Fruit fly (Drosophila melanogaster) whole organism, embryonic: Measurements from ENCODE around the gene CG32259.

ENCODE experiments used
- Atf-2 ChIP-seq: fragments of 200-800 bp; sonication (Bioruptor generic); optimal IDR thresholded peaks from 2 replicates; lab custom pipeline; 2016; ENCODE audit warnings: missing biosample characterization, missing genetic modification characterization
- CG10267 ChIP-seq: fragments of 200-800 bp; sonication (Bioruptor generic); optimal IDR thresholded peaks from 2 replicates; lab custom pipeline; 2018; ENCODE audit warnings: missing biosample characterization, mild to moderate bottlenecking, missing genetic modification characterization, moderate library complexity
- CG10543 ChIP-seq: fragments of 200-800 bp; sonication (Bioruptor generic); optimal IDR thresholded peaks from 3 replicates; lab custom pipeline; 2017; ENCODE audit warnings: missing biosample characterization, mild to moderate bottlenecking, missing genetic modification characterization, moderate library complexity
- CG11723 ChIP-seq: fragments of 200-800 bp; sonication (Bioruptor generic); optimal IDR thresholded peaks from 2 replicates; lab custom pipeline; 2017; ENCODE audit warnings: missing biosample characterization, mild to moderate bottlenecking, missing genetic modification characterization
- CG14667 ChIP-seq: fragments of 200-800 bp; sonication (Bioruptor generic); IDR thresholded peaks from 2 replicates; pipeline ENCODE4 v1.3.6; 2022; ENCODE audit warnings: missing biosample characterization, missing genetic modification characterization
- CG15479 ChIP-seq: fragments of 200-800 bp; sonication (Bioruptor generic); optimal IDR thresholded peaks from 3 replicates; lab custom pipeline; 2019; ENCODE audit warnings: missing biosample characterization, mild to moderate bottlenecking, missing genetic modification characterization, moderate library complexity
- CG1602 ChIP-seq: fragments of 200-800 bp; sonication (Bioruptor generic); optimal IDR thresholded peaks from 3 replicates; lab custom pipeline; 2016; ENCODE audit warnings: missing biosample characterization, missing genetic modification characterization
- CG17568 ChIP-seq: fragments of 200-800 bp; sonication (Bioruptor generic); optimal IDR thresholded peaks from 2 replicates; lab custom pipeline; 2018; ENCODE audit warnings: missing biosample characterization, mild to moderate bottlenecking, missing genetic modification characterization, moderate library complexity
- CG17802 ChIP-seq: fragments of 200-800 bp; sonication (Bioruptor generic); optimal IDR thresholded peaks from 2 replicates; lab custom pipeline; 2018; ENCODE audit warnings: missing biosample characterization, mild to moderate bottlenecking, missing genetic modification characterization, moderate library complexity
- CG17912 ChIP-seq: fragments of 200-800 bp; sonication (Bioruptor generic); optimal IDR thresholded peaks from 2 replicates; lab custom pipeline; 2018; ENCODE audit warnings: missing biosample characterization, mild to moderate bottlenecking, missing genetic modification characterization
- CG2199 ChIP-seq: fragments of 200-800 bp; sonication (Bioruptor generic); IDR thresholded peaks from 3 replicates; pipeline ENCODE4 v1.3.6; 2022; ENCODE audit warnings: missing biosample characterization, missing genetic modification characterization
- CG2712 ChIP-seq: fragments of 200-800 bp; optimal IDR thresholded peaks from 3 replicates; lab custom pipeline; 2019; ENCODE audit warnings: missing biosample characterization, mild to moderate bottlenecking, missing genetic modification characterization, moderate library complexity
- CG2875 ChIP-seq: fragments of 200-800 bp; sonication (Bioruptor generic); optimal IDR thresholded peaks from 2 replicates; lab custom pipeline; 2017; ENCODE audit warnings: missing biosample characterization, mild to moderate bottlenecking, missing genetic modification characterization, missing genetic modification reagents
- CG30020 ChIP-seq: fragments of 200-800 bp; optimal IDR thresholded peaks from 2 replicates; lab custom pipeline; 2019; ENCODE audit warnings: missing biosample characterization, mild to moderate bottlenecking, missing genetic modification characterization, moderate library complexity
- CG33557 ChIP-seq: fragments of 200-800 bp; sonication (Bioruptor generic); optimal IDR thresholded peaks from 2 replicates; lab custom pipeline; 2019; ENCODE audit warnings: missing biosample characterization, mild to moderate bottlenecking, missing genetic modification characterization, moderate library complexity
- CG4282 ChIP-seq: fragments of 200-800 bp; sonication (Bioruptor generic); optimal IDR thresholded peaks from 2 replicates; lab custom pipeline; 2016; ENCODE audit warnings: missing biosample characterization, missing genetic modification characterization
- CG7372 ChIP-seq: fragments of 200-800 bp; sonication (Bioruptor generic); IDR thresholded peaks from 2 replicates; pipeline ENCODE4 v1.3.6; 2022; ENCODE audit warnings: missing biosample characterization, missing genetic modification characterization
- CG9727 ChIP-seq: fragments of 200-800 bp; sonication (Bioruptor generic); optimal IDR thresholded peaks from 3 replicates; lab custom pipeline; 2017; ENCODE audit warnings: missing biosample characterization, mild to moderate bottlenecking, missing genetic modification characterization
- CG9876 ChIP-seq: fragments of 200-800 bp; sonication (Bioruptor generic); optimal IDR thresholded peaks from 2 replicates; lab custom pipeline; 2016; ENCODE audit warnings: missing biosample characterization, missing genetic modification characterization
- Camta ChIP-seq: fragments of 200-800 bp; sonication (Bioruptor generic); optimal IDR thresholded peaks from 2 replicates; lab custom pipeline; 2016; ENCODE audit warnings: missing biosample characterization, missing genetic modification characterization
- CrebB ChIP-seq: fragments of 200-800 bp; sonication (Bioruptor generic); optimal IDR thresholded peaks from 3 replicates; lab custom pipeline; 2018; ENCODE audit warnings: missing biosample characterization, mild to moderate bottlenecking, missing genetic modification characterization
- Dp ChIP-seq: fragments of 200-800 bp; sonication (Bioruptor generic); optimal IDR thresholded peaks from 2 replicates; lab custom pipeline; 2018; ENCODE audit warnings: missing biosample characterization, mild to moderate bottlenecking, missing genetic modification characterization, moderate library complexity
- Ets65A ChIP-seq: fragments of 200-800 bp; sonication (Bioruptor generic); peaks from one replicate; lab custom pipeline; 2016; ENCODE audit warnings: missing biosample characterization, missing genetic modification characterization
- GATAe ChIP-seq: fragments of 200-800 bp; sonication (Bioruptor generic); conservative IDR thresholded peaks from 2 replicates; pipeline ENCODE4 v1.3.6; 2022; ENCODE audit warnings: missing biosample characterization, missing genetic modification characterization
- HmgZ ChIP-seq: fragments of 200-800 bp; sonication (Bioruptor generic); optimal IDR thresholded peaks from 2 replicates; lab custom pipeline; 2018; ENCODE audit warnings: missing biosample characterization, mild to moderate bottlenecking, missing genetic modification characterization
- Hsf ChIP-seq: fragments of 200-800 bp; sonication (Bioruptor generic); optimal IDR thresholded peaks from 3 replicates; lab custom pipeline; 2016; ENCODE audit warnings: missing biosample characterization, missing genetic modification characterization
- Lhr ChIP-seq: fragments of 200-800 bp; sonication (Bioruptor generic); optimal IDR thresholded peaks from 3 replicates; lab custom pipeline; 2017; ENCODE audit warnings: mild to moderate bottlenecking, missing biosample characterization, missing genetic modification reagents, missing genetic modification characterization
- Med ChIP-seq: fragments of 200-800 bp; sonication (Bioruptor generic); peaks from one replicate; lab custom pipeline; 2016; ENCODE audit warnings: missing biosample characterization, missing genetic modification characterization, mild to moderate bottlenecking, inconsistent platforms, moderate library complexity
- Mes4 ChIP-seq: fragments of 200-800 bp; sonication (Bioruptor generic); optimal IDR thresholded peaks from 2 replicates; lab custom pipeline; 2016; ENCODE audit warnings: missing biosample characterization, missing genetic modification characterization
- NK7.1 ChIP-seq: fragments of 200-800 bp; sonication (Bioruptor generic); optimal IDR thresholded peaks from 3 replicates; lab custom pipeline; 2016; ENCODE audit warnings: missing biosample characterization, missing genetic modification characterization
- Nf-YA ChIP-seq: fragments of 200-800 bp; sonication (Bioruptor generic); IDR thresholded peaks from 2 replicates; pipeline ENCODE4 v1.3.6; 2022; ENCODE audit warnings: missing biosample characterization, missing genetic modification characterization
- Poxn ChIP-seq: fragments of 200-800 bp; sonication (Bioruptor generic); IDR thresholded peaks from 2 replicates; pipeline ENCODE4 v1.3.6; 2022; ENCODE audit warnings: missing biosample characterization, missing genetic modification characterization
- Rx ChIP-seq: fragments of 200-800 bp; sonication (Bioruptor generic); IDR thresholded peaks from 2 replicates; pipeline ENCODE4 v1.3.6; 2022; ENCODE audit warnings: missing biosample characterization, missing genetic modification characterization
- abd-A ChIP-seq: fragments of 200-800 bp; sonication (Bioruptor generic); optimal IDR thresholded peaks from 3 replicates; lab custom pipeline; 2019; ENCODE audit warnings: missing biosample characterization, mild to moderate bottlenecking, missing genetic modification characterization, moderate library complexity
- ato ChIP-seq: fragments of 200-800 bp; sonication (Bioruptor generic); IDR thresholded peaks from 2 replicates; pipeline ENCODE4 v1.3.6; 2022; ENCODE audit warnings: missing biosample characterization, missing genetic modification characterization; ENCODE audit not compliant: partially characterized antibody
- az2 ChIP-seq: fragments of 200-800 bp; sonication (Bioruptor generic); optimal IDR thresholded peaks from 3 replicates; lab custom pipeline; 2016; ENCODE audit warnings: missing biosample characterization, missing genetic modification characterization
- cas ChIP-seq: fragments of 200-800 bp; sonication (Bioruptor generic); IDR thresholded peaks from 2 replicates; pipeline ENCODE4 v1.3.6; 2022; ENCODE audit warnings: missing biosample characterization, missing genetic modification characterization
- chinmo ChIP-seq: fragments of 200-800 bp; sonication (Bioruptor generic); IDR thresholded peaks from 4 replicates; pipeline ENCODE4 v1.3.6; 2022; ENCODE audit warnings: missing biosample characterization, missing genetic modification characterization; ENCODE audit not compliant: partially characterized antibody
- ci ChIP-seq: fragments of 200-800 bp; sonication (Bioruptor generic); IDR thresholded peaks from 3 replicates; pipeline ENCODE4 v1.3.6; 2022; ENCODE audit warnings: missing biosample characterization, missing genetic modification characterization
- croc ChIP-seq: fragments of 200-800 bp; sonication (Bioruptor generic); conservative IDR thresholded peaks from 3 replicates; pipeline ENCODE4 v1.3.6; 2022; ENCODE audit warnings: missing biosample characterization, missing genetic modification characterization
- eyg ChIP-seq: fragments of 200-800 bp; sonication (Bioruptor generic); optimal IDR thresholded peaks from 3 replicates; lab custom pipeline; 2016; ENCODE audit warnings: missing biosample characterization, missing genetic modification characterization
- grn ChIP-seq: fragments of 200-800 bp; sonication (Bioruptor generic); optimal IDR thresholded peaks from 3 replicates; lab custom pipeline; 2017; ENCODE audit warnings: missing biosample characterization, missing genetic modification characterization
- kni ChIP-seq: fragments of 200-800 bp; sonication (Bioruptor generic); optimal IDR thresholded peaks from 3 replicates; lab custom pipeline; 2017; ENCODE audit warnings: mild to moderate bottlenecking, missing biosample characterization, missing genetic modification reagents, missing genetic modification characterization
- nau ChIP-seq: fragments of 200-800 bp; sonication (Bioruptor generic); optimal IDR thresholded peaks from 3 replicates; lab custom pipeline; 2017; ENCODE audit warnings: missing biosample characterization, mild to moderate bottlenecking, missing genetic modification characterization, missing genetic modification reagents
- ro ChIP-seq: fragments of 200-800 bp; sonication (Bioruptor generic); IDR thresholded peaks from 2 replicates; pipeline ENCODE4 v1.3.6; 2022; ENCODE audit warnings: missing biosample characterization, missing genetic modification characterization
- sim ChIP-seq: fragments of 200-800 bp; sonication (Bioruptor generic); IDR thresholded peaks from 2 replicates; pipeline ENCODE4 v1.3.6; 2022; ENCODE audit warnings: missing biosample characterization, missing genetic modification characterization

CG32259 gene

dm6 chr3L:4070996-4071379, 1.8 kb downstream of the CG32259 start (continued):
- TF ChIP-seq chinmo = no peak
- TF ChIP-seq Mes4 (GFP tag; lab: Kevin White, UChicago) = no peak
- no peak for TF ChIP-seq CG4282 (GFP tag; lab: Kevin White, UChicago)
- TF ChIP-seq CG10267 (tag; lab: Kevin White, UChicago) = no peak
- peak; percentile 47 for TF ChIP-seq CG17802 (tag; lab: Kevin White, UChicago)
- no peak for TF ChIP-seq sim
- TF ChIP-seq CG10543 (GFP tag; lab: Kevin White, UChicago) = no peak
- TF ChIP-seq grn (GFP tag; lab: Kevin White, UChicago) = no peak
- no peak for TF ChIP-seq Camta (GFP tag; lab: Kevin White, UChicago)
- peak; percentile 76; the same call in 1 of the 3 replicates for TF ChIP-seq CG2199 (GFP tag; lab: Robert Waterston, UW)
- no peak for TF ChIP-seq kni (GFP tag; lab: Kevin White, UChicago)
- TF ChIP-seq Ets65A (GFP tag; lab: Kevin White, UChicago) = no peak
- TF ChIP-seq Med (GFP tag; lab: Kevin White, UChicago) = peak; percentile 90
- TF ChIP-seq az2 (GFP tag; lab: Kevin White, UChicago) = peak; percentile 28
- peak; percentile 8 for TF ChIP-seq CG9876 (GFP tag; lab: Kevin White, UChicago)
- peak; percentile 37 for TF ChIP-seq Hsf
- no peak for TF ChIP-seq eyg (GFP tag; lab: Kevin White, UChicago)
- no peak for TF ChIP-seq NK7.1 (GFP tag; lab: Kevin White, UChicago)
- peak; percentile 86 for TF ChIP-seq ci
- TF ChIP-seq nau = no peak
- TF ChIP-seq CG2712 (tag; lab: Kevin White, UChicago) = peak; percentile 59
- TF ChIP-seq CG1602 (GFP tag; lab: Kevin White, UChicago) = peak; percentile 49
- TF ChIP-seq croc (GFP tag; lab: Robert Waterston, UW) = no peak
- TF ChIP-seq HmgZ = peak; percentile 7
- TF ChIP-seq Atf-2 (GFP tag; lab: Kevin White, UChicago) = no peak
- TF ChIP-seq cas (GFP tag; lab: Robert Waterston, UW) = no peak
- no peak for TF ChIP-seq CrebB
- TF ChIP-seq Lhr (GFP tag; lab: Kevin White, UChicago) = no peak
- TF ChIP-seq CG7372 = no peak
- no peak for TF ChIP-seq CG9727
- no peak for TF ChIP-seq ato (GFP tag; lab: Robert Waterston, UW)
- TF ChIP-seq GATAe (GFP tag; lab: Robert Waterston, UW) = no peak
- TF ChIP-seq CG30020 (tag; lab: Kevin White, UChicago) = no peak
- TF ChIP-seq Poxn (GFP tag; lab: Robert Waterston, UW) = peak; percentile 37; the same call in 1 of the 2 replicates
- TF ChIP-seq CG2875 = no peak
- TF ChIP-seq CG11723 = no peak
- peak; percentile 28; the same call in 1 of the 2 replicates for TF ChIP-seq ro (GFP tag; lab: Robert Waterston, UW)
- no peak for TF ChIP-seq CG17912
- TF ChIP-seq CG15479 (GFP tag; lab: Kevin White, UChicago) = no peak
- peak; percentile 67 for TF ChIP-seq CG14667 (GFP tag; lab: Robert Waterston, UW)
- no peak for TF ChIP-seq abd-A (tag; lab: Kevin White, UChicago)
- TF ChIP-seq Rx = peak; percentile 68
- TF ChIP-seq CG33557 = no peak
- TF ChIP-seq Dp = no peak
- peak; percentile 4 for TF ChIP-seq CG17568 (GFP tag; lab: Kevin White, UChicago)
- 0 out of 2 replicates have a peak, but pooled peaks have one; percentile 8 for TF ChIP-seq Nf-YA (GFP tag; lab: Robert Waterston, UW)
